Worm (Caenorhabditis elegans) whole organism, L1 larva: ENCODE results near the gene Y11D7A.10.

ENCODE experiments used
- C04F5.9 ChIP-seq: sonication (generic microtip); optimal IDR thresholded peaks from 2 replicates; lab custom pipeline; 2016; ENCODE audit warnings: missing genetic modification characterization, missing compliant biosample characterization
- F16B12.6 ChIP-seq: fragments of 150-350 bp; optimal IDR thresholded peaks from 2 replicates; lab custom pipeline; 2014; ENCODE audit warnings: missing biosample characterization, missing genetic modification characterization
- aha-1 ChIP-seq: fragments of 150-350 bp; optimal IDR thresholded peaks from 2 replicates; lab custom pipeline; 2014; ENCODE audit warnings: missing biosample characterization, missing genetic modification characterization
- aly-2 ChIP-seq: fragments of 150-350 bp; optimal IDR thresholded peaks from 2 replicates; lab custom pipeline; 2014; ENCODE audit warnings: missing biosample characterization, missing genetic modification characterization
- ama-1 ChIP-seq: fragments of 150-350 bp; optimal IDR thresholded peaks from 2 replicates; lab custom pipeline; 2014
- blmp-1 ChIP-seq: fragments of 150-350 bp; optimal IDR thresholded peaks from 2 replicates; lab custom pipeline; 2014; ENCODE audit warnings: missing biosample characterization, missing genetic modification characterization
- ceh-8 ChIP-seq: fragments of 200-800 bp; sonication (Bioruptor generic); optimal IDR thresholded peaks from 2 replicates; lab custom pipeline; 2018; ENCODE audit warnings: mild to moderate bottlenecking, missing genetic modification characterization, moderate library complexity, missing compliant biosample characterization
- ceh-82 ChIP-seq, 3 experiments: fragments of 150-350 bp in 1 of 3; sonication (generic microtip) in 2 of 3; optimal IDR thresholded peaks; 2 replicates each; lab custom pipeline; 2014 to 2017; ENCODE audit warnings: missing biosample characterization in 3 of 3, missing genetic modification characterization in 3 of 3
- ceh-88 ChIP-seq: fragments of 200-800 bp; sonication (Bioruptor generic); IDR thresholded peaks from 2 replicates; pipeline ENCODE4 v1.3.6; 2022; ENCODE audit warnings: missing genetic modification characterization, missing compliant biosample characterization
- ces-1 ChIP-seq: fragments of 150-350 bp; optimal IDR thresholded peaks from 2 replicates; lab custom pipeline; 2014; ENCODE audit warnings: missing biosample characterization, missing genetic modification reagents, missing genetic modification characterization
- dpl-1 ChIP-seq, 3 experiments: fragments of 150-350 bp in 2 of 3; sonication (generic microtip) in 1 of 3; optimal IDR thresholded peaks; 2 replicates each; lab custom pipeline; 2014 to 2017; ENCODE audit warnings: missing biosample characterization in 3 of 3, missing genetic modification characterization in 3 of 3, missing genetic modification reagents in 3 of 3
- efl-1 ChIP-seq, 4 experiments: fragments of 150-350 bp; optimal IDR thresholded peaks in 3 of 4; peaks in 1 of 4; 1 replicate in 1 of 4; 2 replicates in 3 of 4; lab custom pipeline; 2014; ENCODE audit warnings: missing biosample characterization in 2 of 4, missing genetic modification characterization in 2 of 4, missing genetic modification reagents in 2 of 4
- fos-1 ChIP-seq: fragments of 150-350 bp; optimal IDR thresholded peaks from 2 replicates; lab custom pipeline; 2014; ENCODE audit warnings: missing biosample characterization, missing genetic modification characterization
- grh-1 ChIP-seq: fragments of 200-800 bp; sonication (Bioruptor generic); IDR thresholded peaks from 2 replicates; pipeline ENCODE4 v1.3.6; 2022; ENCODE audit warnings: missing genetic modification reagents, missing genetic modification characterization, missing compliant biosample characterization
- hpl-2 ChIP-seq: fragments of 150-350 bp; optimal IDR thresholded peaks from 2 replicates; lab custom pipeline; 2014; ENCODE audit warnings: missing biosample characterization, missing genetic modification reagents, missing genetic modification characterization
- lin-14 ChIP-seq: fragments of 200-800 bp; sonication (Bioruptor generic); optimal IDR thresholded peaks from 2 replicates; lab custom pipeline; 2018; ENCODE audit warnings: mild to moderate bottlenecking, missing genetic modification characterization, moderate library complexity, missing compliant biosample characterization
- lin-35 ChIP-seq, 2 experiments: fragments of 150-350 bp; optimal IDR thresholded peaks; 2 replicates each; lab custom pipeline; 2014; ENCODE audit warnings: missing biosample characterization in 2 of 2, missing genetic modification characterization in 2 of 2, missing genetic modification reagents in 2 of 2
- lsy-2 ChIP-seq, 2 experiments: fragments of 150-350 bp; optimal IDR thresholded peaks; 2 replicates each; lab custom pipeline; 2014; ENCODE audit warnings: missing biosample characterization in 2 of 2, missing genetic modification characterization in 2 of 2
- mab-9 ChIP-seq: fragments of 200-800 bp; sonication (Bioruptor generic); IDR thresholded peaks from 2 replicates; pipeline ENCODE4 v1.3.6; 2022; ENCODE audit warnings: missing genetic modification reagents, missing genetic modification characterization, missing compliant biosample characterization
- mep-1 ChIP-seq: fragments of 150-350 bp; optimal IDR thresholded peaks from 2 replicates; lab custom pipeline; 2014; ENCODE audit warnings: missing biosample characterization, missing genetic modification characterization
- nhr-11 ChIP-seq: fragments of 150-350 bp; optimal IDR thresholded peaks from 2 replicates; lab custom pipeline; 2014; ENCODE audit warnings: missing biosample characterization, missing genetic modification characterization
- nhr-12 ChIP-seq: sonication (generic microtip); optimal IDR thresholded peaks from 2 replicates; lab custom pipeline; 2017; ENCODE audit warnings: missing biosample characterization, missing genetic modification characterization
- nhr-19 ChIP-seq: fragments of 200-800 bp; sonication (Bioruptor generic); conservative IDR thresholded peaks from 2 replicates; pipeline ENCODE4 v1.3.6; 2022; ENCODE audit warnings: missing genetic modification characterization, missing compliant biosample characterization
- nhr-20 ChIP-seq: sonication (generic microtip); optimal IDR thresholded peaks from 2 replicates; lab custom pipeline; 2016; ENCODE audit warnings: mild to moderate bottlenecking, missing genetic modification characterization, missing compliant biosample characterization
- nhr-28 ChIP-seq: fragments of 150-350 bp; optimal IDR thresholded peaks from 2 replicates; lab custom pipeline; 2014; ENCODE audit warnings: missing biosample characterization, missing genetic modification characterization
- nhr-47 ChIP-seq: sonication (generic microtip); optimal IDR thresholded peaks from 2 replicates; lab custom pipeline; 2016; ENCODE audit warnings: mild to moderate bottlenecking, missing genetic modification characterization, moderate library complexity, missing compliant biosample characterization
- nhr-71 ChIP-seq: sonication (generic microtip); optimal IDR thresholded peaks from 2 replicates; lab custom pipeline; 2016; ENCODE audit warnings: mild to moderate bottlenecking, missing genetic modification characterization, moderate library complexity, missing compliant biosample characterization
- nhr-76 ChIP-seq: sonication (generic microtip); optimal IDR thresholded peaks from 2 replicates; lab custom pipeline; 2017; ENCODE audit warnings: missing biosample characterization, missing genetic modification characterization
- nhr-77 ChIP-seq: fragments of 150-350 bp; optimal IDR thresholded peaks from 2 replicates; lab custom pipeline; 2014; ENCODE audit warnings: missing biosample characterization, missing genetic modification characterization
- nhr-85 ChIP-seq: sonication (generic microtip); peaks from one replicate; lab custom pipeline; 2016; ENCODE audit warnings: missing genetic modification characterization, inconsistent platforms, missing compliant biosample characterization
- nhr-90 ChIP-seq: sonication (generic microtip); optimal IDR thresholded peaks from 2 replicates; lab custom pipeline; 2016; ENCODE audit warnings: mild to moderate bottlenecking, missing genetic modification characterization, missing compliant biosample characterization; ENCODE audit not compliant: poor library complexity
- pax-3 ChIP-seq: fragments of 200-800 bp; sonication (Bioruptor generic); optimal IDR thresholded peaks from 2 replicates; lab custom pipeline; 2018; ENCODE audit warnings: mild to moderate bottlenecking, missing genetic modification characterization, moderate library complexity, missing compliant biosample characterization
- skn-1 ChIP-seq: fragments of 150-350 bp; optimal IDR thresholded peaks from 2 replicates; lab custom pipeline; 2014; ENCODE audit warnings: missing biosample characterization, missing genetic modification characterization
- snpc-4 ChIP-seq: fragments of 150-350 bp; optimal IDR thresholded peaks from 2 replicates; lab custom pipeline; 2014; ENCODE audit warnings: missing biosample characterization, missing genetic modification characterization
- snu-23 ChIP-seq: sonication (generic microtip); optimal IDR thresholded peaks from 2 replicates; lab custom pipeline; 2016; ENCODE audit warnings: missing genetic modification characterization, missing compliant biosample characterization
- swsn-7 ChIP-seq: sonication (generic microtip); optimal IDR thresholded peaks from 2 replicates; lab custom pipeline; 2016; ENCODE audit warnings: missing genetic modification characterization, missing compliant biosample characterization
- tbx-2 ChIP-seq: sonication (generic microtip); optimal IDR thresholded peaks from 2 replicates; lab custom pipeline; 2016; ENCODE audit warnings: missing genetic modification characterization, missing compliant biosample characterization
- xbp-1 ChIP-seq: sonication (generic microtip); optimal IDR thresholded peaks from 2 replicates; lab custom pipeline; 2016; ENCODE audit warnings: missing genetic modification characterization, missing compliant biosample characterization
- ztf-11 ChIP-seq, 2 experiments: sonication (generic microtip); optimal IDR thresholded peaks; 2 replicates each; lab custom pipeline; 2016 to 2017; ENCODE audit warnings: missing genetic modification characterization in 2 of 2, missing biosample characterization in 1 of 2, missing compliant biosample characterization in 1 of 2

Y11D7A.10 gene

ce11 chrIV:9260826-9261225 is 1.3 kb upstream of the Y11D7A.10 start:
- TF ChIP-seq efl-1 (optimal IDR thresholded peaks at IDR 0.05; lab: Kevin White, UChicago) (no peak), efl-1 (GFP tag; optimal IDR thresholded peaks at IDR 0.05 in 1 of 2; lab: Kevin White, UChicago) (peak in 1 of 2 experiments; percentile 70), lin-14 (no peak)

ce11 chrIV:9260334-9260733 is 766 bp upstream of the Y11D7A.10 start:
- TF ChIP-seq blmp-1 (tag; lab: Kevin White, UChicago) (peak; percentile 38), lin-35 (GFP tag; optimal IDR thresholded peaks at IDR 0.05; lab: Kevin White, UChicago) (peak; percentile 43 to 56), efl-1 (optimal IDR thresholded peaks at IDR 0.05; lab: Kevin White, UChicago) (peak; percentile 47 to 62), efl-1 (GFP tag; optimal IDR thresholded peaks at IDR 0.05 in 1 of 2; lab: Kevin White, UChicago) (peak; percentile 54 to 90), nhr-47 (tag; lab: Kevin White, UChicago) (peak; percentile 37), nhr-71 (peak; percentile 63), aly-2 (tag; lab: Kevin White, UChicago) (peak; percentile 31), ceh-82 (tag; optimal IDR thresholded peaks at IDR 0.05; lab: Kevin White, UChicago) (peak in 1 of 3 experiments; percentile 7), nhr-76 (tag; lab: Kevin White, UChicago) (no peak), nhr-19 (GFP tag; lab: Robert Waterston, UW) (peak; percentile 21; the same call in 1 of the 2 replicates), nhr-85 (no peak), ceh-8 (GFP tag; lab: Kevin White, UChicago) (no peak), nhr-90 (tag; lab: Kevin White, UChicago) (peak; percentile 18), dpl-1 (GFP tag; optimal IDR thresholded peaks at IDR 0.05; lab: Kevin White, UChicago) (peak in 2 of 3 experiments; percentile 26 to 59), ceh-88 (GFP tag; lab: Robert Waterston, UW) (no peak), swsn-7 (tag; lab: Kevin White, UChicago) (peak; percentile 43), skn-1 (tag; lab: Kevin White, UChicago) (peak; percentile 48), ama-1 (lab: Kevin White, UChicago) (no peak), nhr-12 (tag; lab: Kevin White, UChicago) (no peak), mab-9 (GFP tag; lab: Robert Waterston, UW) (no peak), xbp-1 (tag; lab: Kevin White, UChicago) (peak; percentile 56), F16B12.6 (no peak), lsy-2 (tag; optimal IDR thresholded peaks at IDR 0.05; lab: Kevin White, UChicago) (peak; percentile 60 to 71), tbx-2 (peak; percentile 36), nhr-20 (tag; lab: Kevin White, UChicago) (peak; percentile 38), mep-1 (tag; lab: Kevin White, UChicago) (peak; percentile 61), snu-23 (peak; percentile 60)

DNA sequence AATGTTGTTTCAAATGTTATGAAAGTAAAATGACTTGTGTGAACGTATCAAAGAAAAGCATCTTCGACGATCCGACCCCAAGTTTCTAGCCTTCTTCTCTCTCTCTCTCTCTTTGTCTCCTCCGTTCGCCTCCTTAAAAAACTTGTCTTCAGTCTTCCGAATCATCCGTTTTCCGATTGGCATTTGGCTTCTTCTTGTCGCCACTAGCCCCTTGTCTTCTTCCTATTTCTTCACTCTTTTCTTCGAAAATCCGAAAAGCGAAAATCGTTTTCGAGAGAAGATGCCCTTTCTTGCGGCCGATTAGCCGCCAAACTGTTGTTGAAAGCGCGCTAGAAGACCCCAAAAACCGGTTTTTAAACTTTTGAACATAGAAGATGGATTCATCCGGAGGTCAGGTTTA is 1.0 kb downstream of the Y11D7A.10 start:
- TF ChIP-seq hpl-2 (no peak), ama-1 (lab: Kevin White, UChicago) (peak; percentile 11), blmp-1 (tag; lab: Kevin White, UChicago) (peak; percentile 93), xbp-1 (tag; lab: Kevin White, UChicago) (no peak)
- TF ChIP-seq, all 84 proteins: peak for 2

- TF ChIP-seq C04F5.9 (tag; lab: Kevin White, UChicago) (no peak), tbx-2 (no peak), lin-14 (no peak), fos-1 (tag; lab: Kevin White, UChicago) (no peak), nhr-28 (tag; lab: Kevin White, UChicago) (no peak), nhr-77 (tag; lab: Kevin White, UChicago) (no peak), ama-1 (lab: Kevin White, UChicago) (no peak), ceh-82 (tag; optimal IDR thresholded peaks at IDR 0.05; lab: Kevin White, UChicago) (no peak), pax-3 (tag; lab: Kevin White, UChicago) (no peak), mab-9 (GFP tag; lab: Robert Waterston, UW) (no peak), blmp-1 (tag; lab: Kevin White, UChicago) (no peak), snpc-4 (tag; lab: Kevin White, UChicago) (no peak), nhr-11 (tag; lab: Kevin White, UChicago) (no peak), ces-1 (GFP tag; lab: Kevin White, UChicago) (no peak), ztf-11 (tag; optimal IDR thresholded peaks at IDR 0.05; lab: Kevin White, UChicago) (no peak), nhr-20 (tag; lab: Kevin White, UChicago) (no peak), aha-1 (tag; lab: Kevin White, UChicago) (no peak), grh-1 (GFP tag; lab: Robert Waterston, UW) (no peak)
These were observed 2.7 kb downstream of the Y11D7A.10 start for ce11 chrIV:9256865-9257264.
